Worm (Caenorhabditis elegans): ENCODE results near the gene cyp-34A2.

- no peak for TF ChIP-seq bed-3 (GFP tag; optimal IDR thresholded peaks at IDR 0.05)
- no peak for TF ChIP-seq ces-1 (GFP tag; optimal IDR thresholded peaks at IDR 0.05)
- no peak for TF ChIP-seq elt-1 (tag; optimal IDR thresholded peaks at IDR 0.05; ENCODE audit: borderline replicate concordance, insufficient read depth)
- no peak for TF ChIP-seq pha-4 (tag; optimal IDR thresholded peaks at IDR 0.05)
- no peak for TF ChIP-seq nhr-237 (tag; optimal IDR thresholded peaks at IDR 0.05)
- TF ChIP-seq elt-3 (tag; optimal IDR thresholded peaks at IDR 0.05): no peak
Measured at ce11 chrV:15252082-15252481, 38.8 kb downstream of the cyp-34A2 start, which contains the start of gene srbc-76.

Data from whole organism, mixed stage, embryonic.